Fruit fly (Drosophila melanogaster) whole organism, adult: ENCODE results near the gene Ugt316A1.

ENCODE experiments used
- CG5204 ChIP-seq: fragments of 200-800 bp; sonication (Bioruptor generic); optimal IDR thresholded peaks from 2 replicates; lab custom pipeline; 2016; ENCODE audit warnings: missing biosample characterization, missing genetic modification characterization
- CG7101 ChIP-seq: fragments of 200-800 bp; sonication (Bioruptor generic); optimal IDR thresholded peaks from 2 replicates; lab custom pipeline; 2018; ENCODE audit warnings: missing biosample characterization, mild to moderate bottlenecking, missing genetic modification characterization, moderate library complexity
- Hr96 ChIP-seq: fragments of 200-800 bp; sonication (Bioruptor generic); optimal IDR thresholded peaks from 2 replicates; lab custom pipeline; 2016; ENCODE audit warnings: missing biosample characterization, missing genetic modification characterization
- Mnt ChIP-seq: fragments of 200-800 bp; sonication (Bioruptor generic); optimal IDR thresholded peaks from 2 replicates; lab custom pipeline; 2016; ENCODE audit warnings: missing biosample characterization, mild to moderate bottlenecking, missing genetic modification characterization
- bab1 ChIP-seq: fragments of 200-800 bp; sonication (Bioruptor generic); optimal IDR thresholded peaks from 3 replicates; lab custom pipeline; 2019; ENCODE audit warnings: missing biosample characterization, mild to moderate bottlenecking, missing genetic modification characterization, moderate library complexity
- cic ChIP-seq: fragments of 200-800 bp; sonication (Bioruptor generic); optimal IDR thresholded peaks from 2 replicates; lab custom pipeline; 2017; ENCODE audit warnings: missing biosample characterization, mild to moderate bottlenecking, missing genetic modification characterization, moderate library complexity
- kay ChIP-seq: fragments of 200-800 bp; sonication (Bioruptor generic); peaks from one replicate; lab custom pipeline; 2016; ENCODE audit warnings: missing biosample characterization, missing genetic modification characterization, borderline replicate concordance
- ovo ChIP-seq: fragments of 200-800 bp; sonication (Bioruptor generic); optimal IDR thresholded peaks from 2 replicates; lab custom pipeline; 2016; ENCODE audit warnings: missing biosample characterization, missing genetic modification characterization
- pad ChIP-seq: fragments of 200-800 bp; sonication (Bioruptor generic); optimal IDR thresholded peaks from 3 replicates; lab custom pipeline; 2017; ENCODE audit warnings: missing biosample characterization, missing genetic modification characterization, mild to moderate bottlenecking, moderate library complexity, missing genetic modification reagents

DNA sequence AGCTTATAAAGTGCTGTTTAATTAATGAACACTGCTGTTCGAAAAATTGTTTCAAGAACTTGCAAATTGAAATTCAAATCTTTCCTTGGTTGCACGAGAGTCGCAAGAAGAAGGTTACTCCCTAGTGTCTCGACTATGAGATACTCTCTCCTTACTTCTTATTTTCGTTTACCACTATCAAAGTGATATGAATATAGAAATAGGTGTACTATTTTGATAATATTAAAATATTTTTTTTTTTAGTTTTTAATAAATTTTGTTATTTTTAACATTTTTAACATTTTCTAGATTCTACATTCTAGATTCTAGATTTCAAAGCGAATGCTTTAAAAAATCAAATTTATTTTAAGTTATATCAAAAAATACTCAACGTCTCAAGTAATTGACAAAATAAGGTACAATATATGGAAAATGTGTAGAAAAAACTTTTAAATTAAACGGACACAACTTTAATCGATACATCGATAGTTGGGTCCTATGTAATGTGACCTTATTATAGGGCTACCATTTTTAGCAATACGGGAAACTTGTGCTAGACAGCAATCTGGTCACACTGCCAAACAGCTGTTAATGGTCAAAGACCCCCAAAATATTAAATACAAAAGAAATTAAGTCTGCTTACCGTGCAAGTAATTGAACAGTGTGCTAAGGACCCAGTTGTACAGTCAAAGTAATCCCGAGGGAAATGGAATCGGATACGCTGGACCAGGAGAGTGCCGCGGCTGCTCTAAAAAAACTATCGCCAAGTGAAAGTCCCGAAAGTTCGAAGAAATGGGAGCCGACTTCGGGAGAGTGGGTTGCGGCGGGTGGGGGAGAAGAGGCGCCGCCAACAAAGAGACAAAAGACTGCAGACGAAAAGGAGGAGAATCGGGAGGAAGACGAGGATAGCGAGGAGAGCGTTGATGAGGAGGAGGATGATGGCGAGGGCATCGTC lies 29.8 kb upstream of the Ugt316A1 start, which contains the start of gene MESR6:
- no peak for TF ChIP-seq CG5204 (GFP tag; lab: Kevin White, UChicago)
- no peak for TF ChIP-seq Hr96
- peak; percentile 44 for TF ChIP-seq bab1 (GFP tag; lab: Kevin White, UChicago)
- TF ChIP-seq pad = no peak
- no peak for TF ChIP-seq kay (GFP tag; lab: Kevin White, UChicago)
- no peak for TF ChIP-seq CG7101 (tag; lab: Kevin White, UChicago)
- no peak for TF ChIP-seq cic (GFP tag; lab: Kevin White, UChicago)
- no peak for TF ChIP-seq ovo (GFP tag; lab: Kevin White, UChicago)
- no peak for TF ChIP-seq Mnt
